Fruit fly (Drosophila melanogaster) Kc167 (cell line): Measurements from ENCODE around the gene CG32091.

Experiments used
- Myc ChIP-seq: fragments of >200 bp; optimal IDR thresholded peaks from 2 replicates; lab custom pipeline; 2017; ENCODE audit warnings: missing external identifiers
- h ChIP-seq: fragments of >200 bp; optimal IDR thresholded peaks from 3 replicates; lab custom pipeline; 2018; ENCODE audit warnings: missing external identifiers
- psq ChIP-seq: fragments of >200 bp; optimal IDR thresholded peaks from 2 replicates; lab custom pipeline; 2017; ENCODE audit warnings: missing external identifiers

dm6 chr3L:11648410-11648809 lies 17.2 kb downstream of the CG32091 start, which contains the start of the genes RIOK1 and Polr3H:
- TF ChIP-seq Myc (lab: Kevin White, UChicago) (no peak), psq (lab: Kevin White, UChicago) (no peak), h (lab: Kevin White, UChicago) (no peak)
